Worm (Caenorhabditis elegans): ENCODE results near the gene chil-6.

chil-6 gene

DNA sequence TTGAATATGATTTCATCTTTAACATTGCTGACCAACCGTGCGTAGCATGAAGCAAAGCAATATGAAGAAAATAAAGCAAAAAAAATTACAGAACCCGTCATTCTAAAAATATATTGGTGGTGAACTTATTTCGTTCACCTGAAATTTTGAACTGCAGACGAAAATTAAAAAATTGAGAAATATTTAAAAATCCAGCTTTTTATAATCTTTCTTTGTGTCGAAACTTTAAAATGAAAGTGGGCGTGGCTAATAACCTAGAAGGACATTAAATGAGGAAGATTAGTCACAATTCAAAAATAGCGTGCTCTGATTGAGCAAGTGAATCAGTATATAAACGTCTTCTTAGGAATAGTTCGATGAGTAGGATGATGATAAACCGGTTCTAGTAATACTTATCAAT is 8.2 kb downstream of the chil-6 start, which contains the start of gene old-2:
Gene old-2, minus strand, starts transcription at position 101 of the 400 bp plus-strand sequence.
- no peak for TF ChIP-seq nhr-11 (tag; optimal IDR thresholded peaks at IDR 0.05)
- no peak for TF ChIP-seq saeg-2 (GFP tag; IDR thresholded peaks at IDR 0.05)

DNA sequence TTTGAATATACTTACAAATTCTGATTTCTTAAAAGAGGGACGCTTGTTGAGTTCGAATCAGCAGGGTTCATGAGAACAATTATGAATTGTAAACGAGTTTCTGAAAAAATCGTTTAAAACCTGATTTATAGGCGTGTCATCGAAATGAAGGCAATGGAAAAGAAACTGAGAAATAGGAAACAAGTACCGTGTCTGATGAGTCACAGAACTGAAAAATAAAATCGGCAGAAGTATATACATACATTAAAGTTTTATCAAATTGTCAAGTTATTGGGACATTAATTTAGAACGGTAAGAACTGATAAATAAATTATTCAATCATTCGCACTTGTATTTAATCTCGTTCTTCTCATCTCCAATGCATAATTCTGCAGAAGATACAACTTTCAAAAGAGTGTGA is 12.5 kb downstream of the chil-6 start, which contains the start of gene chil-9:
Gene chil-9, minus strand, starts transcription at position 101 of the 400 bp plus-strand sequence.
- no peak for TF ChIP-seq fos-1 (tag; optimal IDR thresholded peaks at IDR 0.05)
- TF ChIP-seq unc-62 (GFP tag; optimal IDR thresholded peaks at IDR 0.05 in 1 of 2) = peak in 1 of 2 experiments; percentile 31
- no peak for TF ChIP-seq unc-62 (tag; optimal IDR thresholded peaks at IDR 0.05)

DNA sequence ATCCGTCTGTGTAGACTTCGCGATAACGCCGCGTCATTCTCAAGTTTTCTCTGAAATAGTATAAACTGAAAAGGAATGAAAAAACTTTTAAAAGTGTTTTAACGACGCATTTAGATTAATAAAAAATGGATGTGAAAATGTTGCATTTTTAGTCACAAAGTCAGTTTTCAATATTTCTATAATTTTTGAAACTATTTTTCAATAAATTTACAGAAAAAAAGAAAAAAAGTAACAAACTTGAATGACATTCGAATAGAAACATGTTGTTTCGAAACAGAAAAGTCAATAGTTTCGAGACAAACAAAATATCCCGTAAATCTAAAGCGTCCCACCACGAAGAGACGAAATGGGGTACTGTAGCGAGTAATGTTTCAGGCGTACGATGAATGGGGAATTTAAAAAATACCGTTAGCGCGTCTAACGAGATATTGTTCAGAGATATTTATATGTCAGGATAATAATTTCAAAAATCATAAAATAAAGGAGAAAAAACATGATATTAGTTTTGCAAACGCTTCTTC is 15.6 kb downstream of the chil-6 start, which contains the start of gene rnh-1.2:
Gene rnh-1.2, minus strand, starts transcription at position 51 of the 521 bp plus-strand sequence.
- TF ChIP-seq mdl-1 (tag; optimal IDR thresholded peaks at IDR 0.05) (no peak), Y5F2A.4 (GFP tag; optimal IDR thresholded peaks at IDR 0.05) (no peak), fos-1 (tag; optimal IDR thresholded peaks at IDR 0.05) (no peak), R02D3.7 (tag; optimal IDR thresholded peaks at IDR 0.05) (peak; percentile 56)

DNA sequence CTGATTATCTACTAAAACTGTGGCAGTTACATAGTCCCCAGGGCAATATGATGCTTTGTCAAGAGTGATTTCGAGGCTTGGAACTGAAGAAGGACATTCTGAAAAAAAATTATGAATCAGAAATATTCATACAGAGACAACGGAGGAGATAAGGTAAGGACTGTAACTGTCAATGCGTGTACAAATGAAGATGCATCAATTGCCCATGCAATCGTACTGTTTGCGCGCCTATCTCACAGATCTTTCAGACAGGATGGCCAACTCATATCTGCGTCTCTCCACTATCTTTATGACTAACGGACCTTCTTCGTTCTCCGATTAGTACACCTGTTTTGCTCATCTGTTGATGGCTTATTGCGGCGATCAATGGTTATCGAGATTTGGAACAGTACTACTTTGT is 17.4 kb downstream of the chil-6 start, which contains the start of gene ZK938.11:
Gene ZK938.11, minus strand, starts transcription at position 101 of the 400 bp plus-strand sequence.
- TF ChIP-seq mxl-3 (GFP tag; optimal IDR thresholded peaks at IDR 0.05) (no peak), nhr-11 (tag; optimal IDR thresholded peaks at IDR 0.05) (no peak), zfp-3 (GFP tag; conservative IDR thresholded peaks at IDR 0.05) (no peak), lsy-2 (tag; optimal IDR thresholded peaks at IDR 0.05) (no peak), R02D3.7 (tag; optimal IDR thresholded peaks at IDR 0.05) (no peak)

DNA sequence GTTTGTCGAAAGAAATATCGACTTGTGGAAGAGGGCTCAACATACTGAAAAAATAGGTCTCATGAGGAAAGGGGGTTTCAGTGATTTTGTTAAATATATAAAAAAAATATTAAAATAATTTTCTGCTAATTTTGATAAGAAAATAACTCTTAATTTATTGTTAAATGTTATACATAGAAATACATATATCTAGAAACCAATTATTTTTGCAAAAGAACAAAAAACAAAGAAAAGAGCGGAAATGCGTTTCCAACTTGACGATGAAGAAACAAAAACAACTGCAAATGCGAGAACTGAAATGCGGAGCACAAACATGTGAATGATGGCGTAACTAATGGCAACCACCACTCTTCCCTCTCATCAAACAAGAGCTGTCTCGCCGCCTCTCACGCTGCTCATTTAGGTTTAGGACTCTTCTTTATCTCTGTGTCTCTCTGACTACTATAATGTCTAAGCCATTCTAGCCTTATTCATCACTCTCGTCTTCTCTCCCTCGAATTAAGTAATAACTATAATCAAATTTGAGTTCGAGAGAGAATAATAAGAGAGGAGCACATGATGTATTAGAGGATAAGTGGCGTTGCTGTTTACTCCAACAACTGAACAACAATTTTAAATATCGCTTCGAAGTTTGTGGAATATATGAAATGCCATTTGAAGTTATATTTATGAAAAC is 19.3 kb downstream of the chil-6 start, which contains the start of gene arrd-4:
Gene arrd-4, minus strand, starts transcription at position 51 of the 676 bp plus-strand sequence.
- TF ChIP-seq lim-7 (GFP tag; IDR thresholded peaks at IDR 0.05) = no peak
- no peak for TF ChIP-seq saeg-2 (GFP tag; IDR thresholded peaks at IDR 0.05)
- peak; percentile 66 for TF ChIP-seq nhr-11 (tag; optimal IDR thresholded peaks at IDR 0.05)
- TF ChIP-seq ztf-11 (tag; optimal IDR thresholded peaks at IDR 0.05) = no peak

DNA sequence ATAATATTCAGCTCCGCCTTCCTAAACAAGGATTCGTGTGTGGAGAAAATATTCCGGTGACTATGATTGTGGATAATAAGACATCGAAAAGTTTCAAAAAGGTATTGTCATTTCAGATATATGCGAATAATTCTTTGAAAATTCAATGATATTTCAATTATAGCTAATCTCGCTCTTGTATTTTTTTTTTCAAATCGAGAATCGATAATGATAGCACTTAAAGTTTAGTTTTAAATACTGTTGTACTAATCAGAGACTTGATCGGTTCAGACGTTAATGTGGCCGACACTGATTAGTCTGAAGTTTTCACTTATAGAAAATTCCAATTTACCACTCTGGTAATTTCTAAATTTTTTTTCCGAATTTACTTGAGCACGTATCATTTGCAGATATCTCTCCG is 21.7 kb downstream of the chil-6 start:
- TF ChIP-seq nhr-76 (tag; optimal IDR thresholded peaks at IDR 0.05) (no peak), nhr-25 (tag; optimal IDR thresholded peaks at IDR 0.05; ENCODE audit: borderline replicate concordance, insufficient read depth) (no peak), F49E8.2 (tag; optimal IDR thresholded peaks at IDR 0.05; ENCODE audit: borderline replicate concordance) (no peak), unc-62 (GFP tag; optimal IDR thresholded peaks at IDR 0.05 in 1 of 2) (peak in 1 of 2 experiments; percentile 93), unc-62 (tag; optimal IDR thresholded peaks at IDR 0.05) (no peak)

DNA sequence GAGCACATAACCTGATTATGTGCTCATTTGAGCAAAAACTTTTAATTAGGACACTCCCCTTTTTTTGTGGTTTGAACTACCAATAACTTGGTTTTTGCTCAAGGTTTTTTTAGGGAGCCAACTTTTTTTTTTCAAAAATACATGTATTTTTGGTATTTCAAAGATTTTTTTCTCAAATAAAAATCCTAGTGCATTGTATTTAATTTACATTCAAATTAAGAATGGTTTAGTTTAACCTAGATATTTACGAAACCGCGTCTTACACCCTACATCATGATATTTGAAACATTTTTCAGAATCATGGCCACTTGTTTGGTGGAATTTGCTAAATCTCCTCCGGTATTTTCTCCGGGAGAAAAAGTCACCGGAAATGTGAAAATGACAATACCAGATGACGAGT is 22.8 kb downstream of the chil-6 start, which contains the start of gene arrd-5:
Gene arrd-5, plus strand, starts transcription at position 301 of the 400 bp plus-strand sequence.
- TF ChIP-seq zfp-3 (GFP tag; conservative IDR thresholded peaks at IDR 0.05) = no peak
- peak in 1 of 2 experiments; percentile 18 for TF ChIP-seq unc-62 (GFP tag; optimal IDR thresholded peaks at IDR 0.05 in 1 of 2)
- no peak for TF ChIP-seq unc-62 (tag; optimal IDR thresholded peaks at IDR 0.05)
- no peak for TF ChIP-seq ZK337.2 (GFP tag; IDR thresholded peaks at IDR 0.05)
- TF ChIP-seq egl-27 (tag; optimal IDR thresholded peaks at IDR 0.05) = no peak
- TF ChIP-seq Y48G9A.11 (GFP tag; IDR thresholded peaks at IDR 0.05) = no peak

DNA sequence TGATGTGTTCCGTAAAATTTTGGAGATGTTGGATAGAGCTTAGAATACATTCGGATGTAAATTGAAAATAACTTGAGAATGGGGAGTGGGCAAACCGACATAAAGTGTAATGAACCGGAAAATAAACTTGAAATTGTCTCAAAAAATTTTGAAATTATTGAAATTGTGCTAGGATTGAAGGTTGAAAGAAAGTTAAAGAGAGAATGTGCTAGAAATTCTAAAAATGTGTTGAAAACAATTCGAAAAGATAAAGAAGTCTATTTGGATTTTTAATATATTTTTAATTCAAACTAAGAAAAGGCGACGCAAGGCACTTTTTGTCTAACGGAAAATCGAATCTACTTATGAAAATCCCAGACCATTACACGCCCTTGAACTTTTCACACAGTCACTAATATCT is 23.8 kb downstream of the chil-6 start, which contains the start of gene ZK938.3:
Gene ZK938.3, minus strand, starts transcription at position 101 of the 400 bp plus-strand sequence.
- TF ChIP-seq pqm-1 (tag; optimal IDR thresholded peaks at IDR 0.05) = no peak
- TF ChIP-seq unc-62 (GFP tag; optimal IDR thresholded peaks at IDR 0.05 in 1 of 2) = peak in 1 of 2 experiments; percentile 26
- TF ChIP-seq unc-62 (tag; optimal IDR thresholded peaks at IDR 0.05) = no peak

DNA sequence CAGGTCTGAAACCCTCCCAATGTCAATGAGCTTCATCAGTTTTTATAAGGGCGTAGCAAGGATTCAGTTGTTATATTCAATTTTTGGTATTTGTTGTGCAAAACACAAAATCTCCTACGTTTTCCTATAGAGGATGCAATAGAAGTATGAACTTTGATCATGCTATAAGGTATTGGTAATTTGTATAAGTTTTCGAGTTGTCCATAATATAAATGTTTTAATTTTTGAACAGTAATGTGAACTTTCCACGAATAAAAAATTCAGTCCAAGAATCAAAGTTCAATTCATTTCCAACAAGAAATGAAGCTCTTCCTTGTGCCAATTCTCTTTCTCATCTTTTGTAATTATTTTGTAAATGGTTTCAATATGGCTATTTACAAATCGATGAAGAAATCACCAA is 26.7 kb downstream of the chil-6 start, which contains the start of gene ZK938.12:
Gene ZK938.12, plus strand, starts transcription at position 301 of the 400 bp plus-strand sequence.
- TF ChIP-seq ZK337.2 (GFP tag; IDR thresholded peaks at IDR 0.05) (no peak), ceh-82 (tag; optimal IDR thresholded peaks at IDR 0.05) (no peak), spr-3 (GFP tag; optimal IDR thresholded peaks at IDR 0.05) (no peak), rbr-2 (tag; optimal IDR thresholded peaks at IDR 0.05) (no peak), F44E2.7 (GFP tag; IDR thresholded peaks at IDR 0.05) (no peak), jun-1 (tag; optimal IDR thresholded peaks at IDR 0.05) (no peak), lsy-2 (tag; optimal IDR thresholded peaks at IDR 0.05) (no peak), hif-1 (tag; optimal IDR thresholded peaks at IDR 0.05) (no peak), lir-3 (tag; optimal IDR thresholded peaks at IDR 0.05) (no peak), T26A8.4 (GFP tag; IDR thresholded peaks at IDR 0.05) (no peak), zip-11 (GFP tag; IDR thresholded peaks at IDR 0.05) (no peak), zfp-2 (tag; optimal IDR thresholded peaks at IDR 0.05) (no peak), aly-2 (tag; optimal IDR thresholded peaks at IDR 0.05) (no peak), nhr-77 (tag; optimal IDR thresholded peaks at IDR 0.05) (no peak)
